Worm (Caenorhabditis elegans) whole organism, L2 larva: ENCODE data around the gene F20D1.3.

Source experiments
- F13H6.1 ChIP-seq: sonication (generic microtip); optimal IDR thresholded peaks from 2 replicates; lab custom pipeline; 2016; ENCODE audit warnings: missing genetic modification characterization, missing compliant biosample characterization
- ceh-82 ChIP-seq: fragments of 150-350 bp; optimal IDR thresholded peaks from 2 replicates; lab custom pipeline; 2014; ENCODE audit warnings: missing biosample characterization, missing genetic modification characterization
- lin-13 ChIP-seq: fragments of 150-350 bp; optimal IDR thresholded peaks from 2 replicates; lab custom pipeline; 2014; ENCODE audit warnings: missing biosample characterization, missing genetic modification reagents, missing genetic modification characterization
- mdl-1 ChIP-seq, 2 experiments: fragments of 150-350 bp in 1 of 2; sonication (generic microtip) in 1 of 2; optimal IDR thresholded peaks; 2 replicates each; lab custom pipeline; 2017; ENCODE audit warnings: missing biosample characterization in 2 of 2, missing genetic modification characterization in 2 of 2
- nhr-237 ChIP-seq: fragments of 150-350 bp; optimal IDR thresholded peaks from 2 replicates; lab custom pipeline; 2014; ENCODE audit warnings: missing biosample characterization, missing genetic modification characterization
- nhr-77 ChIP-seq: fragments of 150-350 bp; optimal IDR thresholded peaks from 2 replicates; lab custom pipeline; 2014; ENCODE audit warnings: missing biosample characterization, missing genetic modification characterization

DNA sequence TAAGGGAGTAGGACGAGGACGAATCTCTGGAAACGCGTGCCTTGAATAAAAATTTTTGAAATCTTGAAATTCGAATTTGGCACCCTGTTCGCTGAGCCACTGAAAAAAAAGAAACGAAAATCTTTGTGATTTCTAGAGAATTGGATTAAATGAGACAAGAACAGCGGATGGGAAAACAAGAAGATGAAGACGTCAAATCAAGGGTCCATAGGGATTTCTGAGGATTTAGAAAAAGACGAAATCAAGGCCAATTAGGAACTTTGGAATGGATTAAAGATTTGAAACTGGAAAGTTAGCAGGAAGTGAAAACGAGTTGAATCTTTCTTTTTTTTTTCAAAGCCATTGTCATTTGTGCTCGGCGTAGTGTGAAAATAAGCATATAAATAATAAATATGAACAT, 21.4 kb upstream of the F20D1.3 start, which contains the start of gene pag-3:
- TF ChIP-seq nhr-237 (no peak), nhr-77 (tag; lab: Kevin White, UChicago) (no peak), F13H6.1 (tag; lab: Kevin White, UChicago) (no peak), lin-13 (GFP tag; lab: Kevin White, UChicago) (no peak), ceh-82 (tag; lab: Kevin White, UChicago) (no peak), mdl-1 (tag; optimal IDR thresholded peaks at IDR 0.05; lab: Kevin White, UChicago) (no peak)
